Worm (Caenorhabditis elegans): ENCODE results near the gene C44C10.15.

DNA sequence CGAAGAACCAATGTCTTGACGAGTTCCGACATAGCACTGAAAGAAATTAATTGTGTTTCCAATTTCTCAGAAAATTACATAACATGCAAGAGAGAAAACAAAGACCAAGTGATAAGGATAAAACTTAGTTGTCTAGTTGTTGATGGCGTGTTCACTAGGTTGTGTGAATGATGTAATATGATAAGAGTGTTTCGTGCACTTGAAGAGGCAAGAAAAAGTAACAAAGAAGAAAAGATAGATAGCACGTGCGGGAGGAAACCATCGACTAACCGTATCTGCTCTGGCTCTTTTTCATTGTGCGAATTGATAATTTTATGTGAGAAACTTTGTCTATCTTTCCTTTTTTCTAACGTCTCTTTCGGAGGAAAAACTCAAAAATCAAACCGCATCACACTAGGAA is 38.5 kb downstream of the C44C10.15 start, which contains the start of gene sfxn-1.5:
- TF ChIP-seq ama-1 (optimal IDR thresholded peaks at IDR 0.05) = no peak
- TF ChIP-seq R02D3.7 (tag; optimal IDR thresholded peaks at IDR 0.05) = no peak
- no peak for TF ChIP-seq vab-7 (GFP tag; IDR thresholded peaks at IDR 0.05)
- peak; percentile 13 for TF ChIP-seq nhr-102 (tag; optimal IDR thresholded peaks at IDR 0.05)
- TF ChIP-seq jun-1 (tag; optimal IDR thresholded peaks at IDR 0.05) = no peak
- TF ChIP-seq dmd-6 (GFP tag; IDR thresholded peaks at IDR 0.05) = peak; percentile 95
- TF ChIP-seq lin-39 (tag; optimal IDR thresholded peaks at IDR 0.05) = no peak
- TF ChIP-seq F26F4.8 (GFP tag; conservative IDR thresholded peaks at IDR 0.05) = no peak
- no peak for TF ChIP-seq lin-13 (GFP tag; optimal IDR thresholded peaks at IDR 0.05)
- TF ChIP-seq unc-130 (GFP tag; optimal IDR thresholded peaks at IDR 0.05) = no peak
- TF ChIP-seq daf-16 (GFP tag; optimal IDR thresholded peaks at IDR 0.05) = no peak
- peak; percentile 98 for TF ChIP-seq daf-16 (tag; optimal IDR thresholded peaks at IDR 0.05)
- TF ChIP-seq nhr-11 (tag; optimal IDR thresholded peaks at IDR 0.05) = no peak

Data from whole organism, L4 larva.